Worm (Caenorhabditis elegans) whole organism, L2 larva: ENCODE results near the gene H01M10.1.

ENCODE experiments used
- aly-2 ChIP-seq: fragments of 150-350 bp; optimal IDR thresholded peaks from 2 replicates; lab custom pipeline; 2014; ENCODE audit warnings: missing biosample characterization, missing genetic modification characterization
- blmp-1 ChIP-seq: sonication (generic microtip); optimal IDR thresholded peaks from 2 replicates; lab custom pipeline; 2017; ENCODE audit warnings: missing genetic modification characterization, mild to moderate bottlenecking, missing compliant biosample characterization, antibody characterized with exemption, moderate library complexity; ENCODE audit not compliant: insufficient read depth
- ceh-82 ChIP-seq: fragments of 150-350 bp; optimal IDR thresholded peaks from 2 replicates; lab custom pipeline; 2014; ENCODE audit warnings: missing biosample characterization, missing genetic modification characterization
- lin-39 ChIP-seq: fragments of 150-350 bp; optimal IDR thresholded peaks from 2 replicates; lab custom pipeline; 2014; ENCODE audit warnings: missing biosample characterization, missing genetic modification reagents, missing genetic modification characterization
- nhr-6 ChIP-seq: fragments of 150-350 bp; optimal IDR thresholded peaks from 2 replicates; lab custom pipeline; 2014; ENCODE audit warnings: missing biosample characterization, missing genetic modification characterization
- nhr-77 ChIP-seq: fragments of 150-350 bp; optimal IDR thresholded peaks from 2 replicates; lab custom pipeline; 2014; ENCODE audit warnings: missing biosample characterization, missing genetic modification characterization
- snpc-4 ChIP-seq: fragments of 150-350 bp; optimal IDR thresholded peaks from 2 replicates; lab custom pipeline; 2014; ENCODE audit warnings: missing biosample characterization, missing genetic modification characterization
- unc-39 ChIP-seq: fragments of 150-350 bp; optimal IDR thresholded peaks from 2 replicates; lab custom pipeline; 2014; ENCODE audit warnings: missing biosample characterization, missing genetic modification characterization
- unc-55 ChIP-seq: fragments of 150-350 bp; sonication (generic microtip); optimal IDR thresholded peaks from 3 replicates; lab custom pipeline; 2014; ENCODE audit warnings: missing biosample characterization, missing genetic modification reagents, missing genetic modification characterization
- unc-62 ChIP-seq: fragments of 150-350 bp; optimal IDR thresholded peaks from 2 replicates; lab custom pipeline; 2014; ENCODE audit warnings: missing biosample characterization, missing genetic modification reagents, missing genetic modification characterization
- ztf-11 ChIP-seq: sonication (generic microtip); optimal IDR thresholded peaks from 2 replicates; lab custom pipeline; 2017; ENCODE audit warnings: missing biosample characterization, missing genetic modification characterization

DNA sequence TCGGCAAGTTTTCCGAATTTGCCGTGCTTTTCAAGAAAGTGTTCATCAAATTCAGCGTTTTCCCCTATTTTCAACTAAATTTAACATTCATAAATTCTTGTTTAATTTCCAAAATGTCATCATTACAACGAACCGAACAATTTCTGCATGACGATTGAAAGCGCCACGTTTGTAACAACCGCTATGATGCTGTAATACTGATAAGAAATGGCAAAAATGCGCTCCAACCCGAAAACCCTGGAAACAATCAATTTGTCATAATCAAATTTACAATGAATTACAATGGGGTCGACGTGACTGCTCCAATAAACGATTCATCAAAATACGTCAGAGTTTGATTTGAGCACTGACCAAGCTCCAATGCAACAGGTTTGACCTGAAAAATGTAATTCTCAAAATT is 35.7 kb downstream of the H01M10.1 start:
- no peak for TF ChIP-seq aly-2 (tag; lab: Kevin White, UChicago)
- TF ChIP-seq snpc-4 (tag; lab: Kevin White, UChicago): no peak
- no peak for TF ChIP-seq ceh-82 (tag; lab: Kevin White, UChicago)
- no peak for TF ChIP-seq unc-55 (GFP tag; lab: Kevin White, UChicago)
- TF ChIP-seq unc-39 (tag; lab: Kevin White, UChicago): no peak
- no peak for TF ChIP-seq blmp-1 (tag; lab: Kevin White, UChicago)
- no peak for TF ChIP-seq lin-39 (tag; lab: Kevin White, UChicago)
- no peak for TF ChIP-seq ztf-11 (tag; lab: Kevin White, UChicago)
- TF ChIP-seq nhr-77 (tag; lab: Kevin White, UChicago): no peak
- TF ChIP-seq unc-62 (GFP tag; lab: Kevin White, UChicago): no peak
- TF ChIP-seq nhr-6 (tag; lab: Kevin White, UChicago): no peak
